Worm (Caenorhabditis elegans): ENCODE measurements around the gene R07D5.2.

Gene R07D5.2

ce11 chrX:15146415-15147210 is 30.2 kb upstream of the R07D5.2 start (continued):
- TF ChIP-seq somi-1 (GFP tag; optimal IDR thresholded peaks at IDR 0.05) (no peak), sptf-2 (GFP tag; optimal IDR thresholded peaks at IDR 0.05) (no peak), lin-35 (GFP tag; optimal IDR thresholded peaks at IDR 0.05) (peak in 1 of 3 experiments; percentile 23), attf-5 (GFP tag; optimal IDR thresholded peaks at IDR 0.05) (peak; percentile 38), F52B5.7 (tag; optimal IDR thresholded peaks at IDR 0.05) (no peak), ccch-3 (GFP tag; optimal IDR thresholded peaks at IDR 0.05) (no peak), snpc-1.1 (tag; optimal IDR thresholded peaks at IDR 0.05; ENCODE audit: insufficient read depth) (peak; percentile 65), mcd-1 (GFP tag; IDR thresholded peaks at IDR 0.05) (no peak), madf-10 (tag; optimal IDR thresholded peaks at IDR 0.05) (peak; percentile 41), cebp-2 (GFP tag; IDR thresholded peaks at IDR 0.05) (no peak), ztf-26 (tag; optimal IDR thresholded peaks at IDR 0.05) (no peak), ets-4 (GFP tag; optimal IDR thresholded peaks at IDR 0.05) (no peak), F22D6.2 (tag; optimal IDR thresholded peaks at IDR 0.05) (no peak), mes-4 (tag; optimal IDR thresholded peaks at IDR 0.05) (no peak), ztf-18 (tag; optimal IDR thresholded peaks at IDR 0.05) (peak; percentile 64), ztf-25 (GFP tag; IDR thresholded peaks at IDR 0.05) (peak; percentile 73; the same call in 1 of the 2 replicates), unc-130 (GFP tag; optimal IDR thresholded peaks at IDR 0.05) (no peak), rpc-1 (optimal IDR thresholded peaks at IDR 0.05) (peak; percentile 91), rpc-1 (tag; optimal IDR thresholded peaks at IDR 0.05) (peak; percentile 97), F49E8.2 (tag; optimal IDR thresholded peaks at IDR 0.05; ENCODE audit: insufficient read depth) (peak; percentile 26), lin-26 (GFP tag; IDR thresholded peaks at IDR 0.05) (peak; percentile 92), him-1 (tag; optimal IDR thresholded peaks at IDR 0.05) (peak; percentile 64), sea-2 (GFP tag; IDR thresholded peaks at IDR 0.05) (no peak)

- TF ChIP-seq dpff-1 (tag; optimal IDR thresholded peaks at IDR 0.05), result no peak
- no peak for TF ChIP-seq ekl-4 (GFP tag; IDR thresholded peaks at IDR 0.05)
Measured at ce11 chrX:15134941-15135340, 18.5 kb upstream of the R07D5.2 start.

- no peak for TF ChIP-seq ztf-18 (tag; optimal IDR thresholded peaks at IDR 0.05)
- TF ChIP-seq nfya-2 (GFP tag; IDR thresholded peaks at IDR 0.05), result no peak
- TF ChIP-seq snpc-1.1 (tag; optimal IDR thresholded peaks at IDR 0.05; ENCODE audit: insufficient read depth), result no peak
Measured at ce11 chrX:15133180-15133579, 16.8 kb upstream of the R07D5.2 start.

- peak; percentile 22; the same call in 1 of the 2 replicates for TF ChIP-seq egrh-3 (GFP tag; IDR thresholded peaks at IDR 0.05)
- peak; percentile 53; the same call in 1 of the 2 replicates for TF ChIP-seq zfh-2 (GFP tag; conservative IDR thresholded peaks at IDR 0.05)
- no peak for TF ChIP-seq hlh-26 (GFP tag; conservative IDR thresholded peaks at IDR 0.05)
Measured at ce11 chrX:15132073-15132472, 15.7 kb upstream of the R07D5.2 start.

- TF ChIP-seq B0336.3 (GFP tag; IDR thresholded peaks at IDR 0.05), result no peak
- TF ChIP-seq ceh-100 (GFP tag; IDR thresholded peaks at IDR 0.05), result no peak
- no peak for TF ChIP-seq ztf-6 (GFP tag; IDR thresholded peaks at IDR 0.05)
- TF ChIP-seq K12H6.12 (tag; optimal IDR thresholded peaks at IDR 0.05), result no peak
- no peak for TF ChIP-seq mel-28 (tag; optimal IDR thresholded peaks at IDR 0.05; ENCODE audit: borderline replicate concordance)
Measured at ce11 chrX:15128184-15128583, 11.8 kb upstream of the R07D5.2 start.

Data from whole organism, young adult.